Worm (Caenorhabditis elegans): ENCODE data around the gene add-2.

add-2 gene

DNA sequence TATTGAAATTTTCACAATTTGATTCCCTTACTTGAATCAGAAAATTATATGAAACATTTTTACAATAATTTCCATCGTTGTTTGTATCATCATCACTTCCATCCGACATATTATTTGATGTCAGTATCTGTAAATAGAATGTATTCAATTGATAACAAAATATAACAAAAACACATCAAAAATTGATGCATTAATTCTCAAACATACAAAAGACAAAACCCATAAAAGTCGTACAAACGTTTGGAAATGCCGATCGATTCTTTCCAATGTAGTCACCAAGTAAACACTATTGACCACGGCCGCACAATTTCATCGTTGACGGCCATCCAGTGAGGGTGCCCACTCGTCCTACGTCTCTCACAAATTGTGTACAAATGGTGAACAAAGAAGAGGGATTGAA, at the start of gene add-2:
TSS of gene add-2 (minus strand) at position 109 of the 400 bp plus-strand sequence.
- TF ChIP-seq elt-2 (tag; optimal IDR thresholded peaks at IDR 0.05) (peak; percentile 55), ceh-8 (GFP tag; optimal IDR thresholded peaks at IDR 0.05) (no peak)

- TF ChIP-seq pax-3 (tag; optimal IDR thresholded peaks at IDR 0.05): no peak
- TF ChIP-seq jun-1 (tag; optimal IDR thresholded peaks at IDR 0.05): no peak
- TF ChIP-seq pqm-1 (tag; optimal IDR thresholded peaks at IDR 0.05): no peak
- TF ChIP-seq hpl-2 (GFP tag; optimal IDR thresholded peaks at IDR 0.05): no peak
- no peak for TF ChIP-seq snpc-4 (tag; optimal IDR thresholded peaks at IDR 0.05)
- TF ChIP-seq lin-35 (GFP tag; optimal IDR thresholded peaks at IDR 0.05): no peak
- no peak for TF ChIP-seq sup-37 (GFP tag; optimal IDR thresholded peaks at IDR 0.05)
- TF ChIP-seq fkh-8 (tag; optimal IDR thresholded peaks at IDR 0.05): no peak
- no peak for TF ChIP-seq zip-4 (GFP tag; optimal IDR thresholded peaks at IDR 0.05)
- no peak for TF ChIP-seq nhr-28 (tag; optimal IDR thresholded peaks at IDR 0.05)
- TF ChIP-seq blmp-1 (tag; optimal IDR thresholded peaks at IDR 0.05): no peak
- TF ChIP-seq xbp-1 (tag; optimal IDR thresholded peaks at IDR 0.05): no peak
- TF ChIP-seq pag-3 (tag; optimal IDR thresholded peaks at IDR 0.05; ENCODE audit: borderline replicate concordance, insufficient read depth): no peak
- TF ChIP-seq nhr-20 (tag; optimal IDR thresholded peaks at IDR 0.05): no peak
- TF ChIP-seq ama-1 (optimal IDR thresholded peaks at IDR 0.05): no peak
- TF ChIP-seq ceh-88 (GFP tag; IDR thresholded peaks at IDR 0.05): no peak
- TF ChIP-seq irx-1 (tag; optimal IDR thresholded peaks at IDR 0.05): no peak
- TF ChIP-seq aha-1 (tag; optimal IDR thresholded peaks at IDR 0.05): no peak
Observed at ce11 chrV:12059719-12060118, 46.5 kb upstream of the add-2 start, which contains the start of gene R07B7.2. Gene R07B7.2 (minus strand): TSS chrV:12059753.

DNA sequence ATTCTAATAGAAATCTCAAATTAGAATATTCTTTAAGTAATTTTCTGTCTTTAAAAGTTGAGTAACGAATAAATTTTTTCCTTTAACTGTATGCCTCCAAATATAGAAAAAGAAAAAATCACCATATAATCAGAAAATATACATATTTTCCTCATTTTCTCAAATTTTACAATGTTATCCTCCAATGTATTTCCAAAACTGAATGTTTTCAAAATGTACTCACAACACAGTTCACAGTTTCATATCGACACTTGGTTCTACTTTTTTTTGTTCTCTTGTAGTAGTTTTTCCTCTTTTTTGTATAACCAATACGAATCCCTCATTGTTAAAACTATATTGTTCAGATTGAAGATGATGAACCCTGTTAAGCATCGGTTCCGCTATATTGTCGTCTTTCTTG, 40.4 kb upstream of the add-2 start, which contains the start of gene F10C2.7:
TSS of gene F10C2.7 (plus strand) at position 301 of the 400 bp plus-strand sequence.
- TF ChIP-seq C16A3.4 (tag; optimal IDR thresholded peaks at IDR 0.05) (no peak), grh-1 (GFP tag; IDR thresholded peaks at IDR 0.05) (no peak), ceh-82 (tag; optimal IDR thresholded peaks at IDR 0.05) (no peak), ztf-4 (tag; optimal IDR thresholded peaks at IDR 0.05) (no peak), snu-23 (GFP tag; optimal IDR thresholded peaks at IDR 0.05) (no peak), fos-1 (tag; optimal IDR thresholded peaks at IDR 0.05) (no peak)

- no peak for TF ChIP-seq C16A3.4 (tag; optimal IDR thresholded peaks at IDR 0.05)
- no peak for TF ChIP-seq ztf-11 (tag; optimal IDR thresholded peaks at IDR 0.05)
- no peak for TF ChIP-seq ceh-88 (GFP tag; IDR thresholded peaks at IDR 0.05)
- no peak for TF ChIP-seq nhr-47 (tag; optimal IDR thresholded peaks at IDR 0.05)
- TF ChIP-seq nhr-11 (tag; optimal IDR thresholded peaks at IDR 0.05): no peak
- TF ChIP-seq efl-3 (GFP tag; optimal IDR thresholded peaks at IDR 0.05): no peak
- no peak for TF ChIP-seq nhr-84 (tag; optimal IDR thresholded peaks at IDR 0.05)
- TF ChIP-seq zip-4 (GFP tag; optimal IDR thresholded peaks at IDR 0.05): no peak
- TF ChIP-seq nhr-237 (tag; optimal IDR thresholded peaks at IDR 0.05): no peak
- TF ChIP-seq ama-1 (optimal IDR thresholded peaks at IDR 0.05): no peak
- no peak for TF ChIP-seq nhr-90 (tag; optimal IDR thresholded peaks at IDR 0.05; ENCODE audit: poor library complexity)
- no peak for TF ChIP-seq nhr-76 (tag; optimal IDR thresholded peaks at IDR 0.05)
- TF ChIP-seq unc-86 (tag; optimal IDR thresholded peaks at IDR 0.05): no peak
- TF ChIP-seq lin-13 (GFP tag; optimal IDR thresholded peaks at IDR 0.05): no peak
Observed at ce11 chrV:12048445-12048844, 35.2 kb upstream of the add-2 start, which contains the start of gene dars-2. Gene dars-2 (plus strand): TSS chrV:12048745.

DNA sequence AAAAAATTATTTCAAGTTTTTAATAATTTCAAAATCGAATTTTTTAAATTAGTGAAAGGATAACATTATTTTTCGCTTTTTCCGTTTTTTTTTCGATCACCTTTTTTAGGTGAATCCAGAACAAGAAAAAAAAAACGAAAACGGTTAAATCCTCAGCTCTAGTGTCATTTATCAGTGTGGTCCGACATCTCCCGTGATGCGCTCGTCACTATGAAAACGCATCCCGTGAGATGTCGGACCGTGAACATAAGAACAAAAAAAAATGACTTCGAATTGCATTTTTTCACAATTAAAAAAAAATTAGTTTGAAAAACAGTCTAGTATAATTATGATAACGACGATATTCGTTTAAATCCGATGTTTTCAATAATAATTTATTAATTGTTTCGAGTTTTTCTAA, 34.5 kb upstream of the add-2 start:
- no peak for TF ChIP-seq isw-1 (GFP tag; IDR thresholded peaks at IDR 0.05)
- TF ChIP-seq snpc-4 (tag; optimal IDR thresholded peaks at IDR 0.05): peak; percentile 56
- TF ChIP-seq efl-1 (optimal IDR thresholded peaks at IDR 0.05): no peak
- no peak for TF ChIP-seq efl-1 (GFP tag; optimal IDR thresholded peaks at IDR 0.05 in 1 of 2)
